Fruit fly (Drosophila melanogaster) whole organism, embryonic: ENCODE data around the gene CG13694.

Experiments
- CG10462 ChIP-seq: fragments of 200-800 bp; sonication (Bioruptor generic); optimal IDR thresholded peaks from 2 replicates; lab custom pipeline; 2016; ENCODE audit warnings: missing biosample characterization, missing genetic modification characterization
- CG10959 ChIP-seq: fragments of 200-800 bp; sonication (Bioruptor generic); IDR thresholded peaks from 2 replicates; pipeline ENCODE4 v1.3.6; 2022; ENCODE audit warnings: missing biosample characterization, missing genetic modification characterization
- CG10979 ChIP-seq: fragments of 200-800 bp; sonication (Bioruptor generic); optimal IDR thresholded peaks from 2 replicates; lab custom pipeline; 2018; ENCODE audit warnings: missing biosample characterization, mild to moderate bottlenecking, missing genetic modification characterization, moderate library complexity
- CG11504 ChIP-seq: fragments of 200-800 bp; sonication (Bioruptor generic); optimal IDR thresholded peaks from 3 replicates; lab custom pipeline; 2019; ENCODE audit warnings: missing biosample characterization, mild to moderate bottlenecking, missing genetic modification characterization, moderate library complexity
- CG13624 ChIP-seq: fragments of 200-800 bp; sonication (Bioruptor generic); optimal IDR thresholded peaks from 2 replicates; lab custom pipeline; 2016; ENCODE audit warnings: missing biosample characterization, missing genetic modification characterization
- CG14014 ChIP-seq: fragments of 200-800 bp; sonication (Bioruptor generic); IDR thresholded peaks from 2 replicates; pipeline ENCODE4 v1.3.6; 2022; ENCODE audit warnings: missing biosample characterization, missing genetic modification characterization
- CG14965 ChIP-seq: fragments of 200-800 bp; sonication (Bioruptor generic); optimal IDR thresholded peaks from 2 replicates; lab custom pipeline; 2016; ENCODE audit warnings: missing biosample characterization, missing genetic modification characterization, borderline replicate concordance
- CG15601 ChIP-seq: fragments of 200-800 bp; sonication (Bioruptor generic); optimal IDR thresholded peaks from 3 replicates; lab custom pipeline; 2019; ENCODE audit warnings: missing biosample characterization, mild to moderate bottlenecking, missing genetic modification characterization, moderate library complexity
- CG1647 ChIP-seq: fragments of 200-800 bp; sonication (Bioruptor generic); optimal IDR thresholded peaks from 3 replicates; lab custom pipeline; 2016; ENCODE audit warnings: missing biosample characterization, missing genetic modification characterization
- CG30403 ChIP-seq: fragments of 200-800 bp; sonication (Bioruptor generic); optimal IDR thresholded peaks from 3 replicates; lab custom pipeline; 2016; ENCODE audit warnings: missing biosample characterization, missing genetic modification characterization
- CG31365 ChIP-seq: fragments of 200-800 bp; sonication (Bioruptor generic); optimal IDR thresholded peaks from 2 replicates; lab custom pipeline; 2018; ENCODE audit warnings: missing biosample characterization, mild to moderate bottlenecking, missing genetic modification characterization
- CG32772 ChIP-seq: fragments of 200-800 bp; sonication (Bioruptor generic); IDR thresholded peaks from 2 replicates; pipeline ENCODE4 v1.3.6; 2022; ENCODE audit warnings: missing biosample characterization, missing genetic modification characterization
- CG34376 ChIP-seq: fragments of 200-800 bp; sonication (Bioruptor generic); optimal IDR thresholded peaks from 2 replicates; lab custom pipeline; 2018; ENCODE audit warnings: missing biosample characterization, mild to moderate bottlenecking, missing genetic modification characterization
- CG3838 ChIP-seq: fragments of 200-800 bp; sonication (Bioruptor generic); optimal IDR thresholded peaks from 3 replicates; lab custom pipeline; 2016; ENCODE audit warnings: missing biosample characterization, missing genetic modification characterization
- CG4854 ChIP-seq: fragments of 200-800 bp; sonication (Bioruptor generic); optimal IDR thresholded peaks from 2 replicates; lab custom pipeline; 2016; ENCODE audit warnings: missing biosample characterization, missing genetic modification characterization, inconsistent platforms
- CG6854 ChIP-seq: fragments of 200-800 bp; sonication (Bioruptor generic); optimal IDR thresholded peaks from 3 replicates; lab custom pipeline; 2017; ENCODE audit warnings: missing biosample characterization, mild to moderate bottlenecking, missing genetic modification characterization
- D19B ChIP-seq: fragments of 200-800 bp; sonication (Bioruptor generic); optimal IDR thresholded peaks from 2 replicates; lab custom pipeline; 2017; ENCODE audit warnings: missing biosample characterization, mild to moderate bottlenecking, missing genetic modification characterization
- Dip2 ChIP-seq: fragments of 200-800 bp; sonication (Bioruptor generic); IDR thresholded peaks from 2 replicates; pipeline ENCODE4 v1.3.6; 2022; ENCODE audit warnings: missing biosample characterization, missing genetic modification characterization
- Dp ChIP-seq: fragments of 200-800 bp; sonication (Bioruptor generic); optimal IDR thresholded peaks from 2 replicates; lab custom pipeline; 2018; ENCODE audit warnings: missing biosample characterization, mild to moderate bottlenecking, missing genetic modification characterization, moderate library complexity
- Elba2 ChIP-seq: fragments of 200-800 bp; sonication (Bioruptor generic); optimal IDR thresholded peaks from 3 replicates; lab custom pipeline; 2016; ENCODE audit warnings: missing biosample characterization, missing genetic modification characterization
- HLH4C ChIP-seq: fragments of 200-800 bp; sonication (Bioruptor generic); IDR thresholded peaks from 3 replicates; pipeline ENCODE4 v1.3.6; 2022; ENCODE audit warnings: missing biosample characterization, missing genetic modification characterization; ENCODE audit not compliant: partially characterized antibody
- HLH54F ChIP-seq: fragments of 200-800 bp; sonication (Bioruptor generic); optimal IDR thresholded peaks from 3 replicates; lab custom pipeline; 2016; ENCODE audit warnings: missing biosample characterization, missing genetic modification characterization
- Hr3 ChIP-seq: fragments of 200-800 bp; sonication (Bioruptor generic); optimal IDR thresholded peaks from 3 replicates; lab custom pipeline; 2016; ENCODE audit warnings: missing biosample characterization, missing genetic modification characterization
- MBD-R2 ChIP-seq: fragments of 200-800 bp; sonication (Bioruptor generic); IDR thresholded peaks from 2 replicates; pipeline ENCODE4 v1.3.6; 2022; ENCODE audit warnings: missing biosample characterization, missing genetic modification characterization
- MTF-1 ChIP-seq: fragments of 200-800 bp; sonication (Bioruptor generic); optimal IDR thresholded peaks from 2 replicates; lab custom pipeline; 2018; ENCODE audit warnings: missing biosample characterization, mild to moderate bottlenecking, missing genetic modification characterization, borderline replicate concordance
- Opbp ChIP-seq: fragments of 200-800 bp; sonication (Bioruptor generic); IDR thresholded peaks from 3 replicates; pipeline ENCODE4 v1.3.6; 2022; ENCODE audit warnings: missing biosample characterization, missing genetic modification characterization; ENCODE audit not compliant: partially characterized antibody
- Ptx1 ChIP-seq: fragments of 200-800 bp; sonication (Bioruptor generic); IDR thresholded peaks from 2 replicates; pipeline ENCODE4 v1.3.6; 2022; ENCODE audit warnings: missing biosample characterization, missing genetic modification characterization
- TFAM ChIP-seq: fragments of 200-800 bp; sonication (Bioruptor generic); optimal IDR thresholded peaks from 2 replicates; lab custom pipeline; 2017; ENCODE audit warnings: missing biosample characterization, missing genetic modification characterization, inconsistent platforms
- ap ChIP-seq: fragments of 200-800 bp; sonication (Bioruptor generic); IDR thresholded peaks from 2 replicates; pipeline ENCODE4 v1.3.6; 2022; ENCODE audit warnings: missing biosample characterization, missing genetic modification characterization
- ase ChIP-seq: fragments of 200-800 bp; sonication (Bioruptor generic); IDR thresholded peaks from 3 replicates; pipeline ENCODE4 v1.3.6; 2022; ENCODE audit warnings: missing biosample characterization, missing genetic modification characterization
- bbx ChIP-seq: fragments of 200-800 bp; sonication (Bioruptor generic); IDR thresholded peaks from 2 replicates; pipeline ENCODE4 v1.3.6; 2022; ENCODE audit warnings: missing biosample characterization, missing genetic modification characterization; ENCODE audit not compliant: partially characterized antibody
- cad ChIP-seq: fragments of >200 bp; optimal IDR thresholded peaks from 2 replicates; lab custom pipeline; 2017; ENCODE audit warnings: missing biosample characterization, missing genetic modification characterization
- dimm ChIP-seq: fragments of 200-800 bp; sonication (Bioruptor generic); IDR thresholded peaks from 2 replicates; pipeline ENCODE4 v1.3.6; 2022; ENCODE audit warnings: missing biosample characterization, missing genetic modification characterization
- fd96Cb ChIP-seq: fragments of 200-800 bp; sonication (Bioruptor generic); optimal IDR thresholded peaks from 2 replicates; lab custom pipeline; 2018; ENCODE audit warnings: missing biosample characterization, mild to moderate bottlenecking, missing genetic modification characterization, moderate library complexity
- gsb ChIP-seq: fragments of 200-800 bp; sonication (Bioruptor generic); IDR thresholded peaks from 2 replicates; pipeline ENCODE4 v1.3.6; 2022; ENCODE audit warnings: missing biosample characterization, missing genetic modification characterization
- h ChIP-seq: fragments of >200 bp; optimal IDR thresholded peaks from 2 replicates; lab custom pipeline; 2017
- hkb ChIP-seq, 2 experiments: fragments of 200-800 bp in 1 of 2; fragments of >200 bp in 1 of 2; sonication (Bioruptor generic) in 1 of 2; IDR thresholded peaks in 1 of 2; optimal IDR thresholded peaks in 1 of 2; 2 replicates each; pipeline versions ENCODE4 v1.3.6 to Lab custom; 2017 to 2022; ENCODE audit warnings: missing biosample characterization in 1 of 2, missing genetic modification characterization in 1 of 2
- hth ChIP-seq: fragments of >200 bp; optimal IDR thresholded peaks from 2 replicates; lab custom pipeline; 2017; ENCODE audit warnings: inconsistent platforms
- inv ChIP-seq: fragments of 200-800 bp; sonication (Bioruptor generic); IDR thresholded peaks from 2 replicates; pipeline ENCODE4 v1.3.6; 2022; ENCODE audit warnings: missing biosample characterization, missing genetic modification characterization; ENCODE audit not compliant: partially characterized antibody
- kay ChIP-seq: fragments of 200-800 bp; sonication (Bioruptor generic); optimal IDR thresholded peaks from 2 replicates; lab custom pipeline; 2016; ENCODE audit warnings: missing biosample characterization, missing genetic modification characterization
- lbe ChIP-seq: fragments of 200-800 bp; sonication (Bioruptor generic); optimal IDR thresholded peaks from 2 replicates; lab custom pipeline; 2016; ENCODE audit warnings: missing biosample characterization, mild to moderate bottlenecking, missing genetic modification characterization
- lilli ChIP-seq: fragments of 200-800 bp; sonication (Bioruptor generic); optimal IDR thresholded peaks from 3 replicates; lab custom pipeline; 2016; ENCODE audit warnings: missing biosample characterization, missing genetic modification characterization
- lola ChIP-seq, 3 experiments: fragments of >200 bp in 2 of 3; fragments of 200-800 bp in 1 of 3; sonication (Bioruptor generic) in 1 of 3; optimal IDR thresholded peaks; 2 replicates each; lab custom pipeline; 2017 to 2019; ENCODE audit warnings: missing biosample characterization in 3 of 3, missing genetic modification characterization in 3 of 3, mild to moderate bottlenecking in 1 of 3, moderate library complexity in 1 of 3
- lov ChIP-seq, 2 experiments: fragments of 200-800 bp in 1 of 2; fragments of >200 bp in 1 of 2; sonication (Bioruptor generic) in 1 of 2; IDR thresholded peaks in 1 of 2; optimal IDR thresholded peaks in 1 of 2; 2 replicates in 1 of 2; 3 replicates in 1 of 2; pipeline versions ENCODE4 v1.3.6 to Lab custom; 2017 to 2022; ENCODE audit warnings: missing biosample characterization in 1 of 2, missing genetic modification characterization in 1 of 2
- pb ChIP-seq: fragments of 200-800 bp; sonication (Bioruptor generic); optimal IDR thresholded peaks from 3 replicates; lab custom pipeline; 2016; ENCODE audit warnings: missing biosample characterization, missing genetic modification characterization
- phol ChIP-seq: fragments of 200-800 bp; sonication (Bioruptor generic); optimal IDR thresholded peaks from 3 replicates; lab custom pipeline; 2018; ENCODE audit warnings: missing biosample characterization, mild to moderate bottlenecking, missing genetic modification characterization, moderate library complexity
- sens ChIP-seq: fragments of 200-800 bp; sonication (Bioruptor generic); peaks from one replicate; lab custom pipeline; 2016; ENCODE audit warnings: missing biosample characterization, missing genetic modification characterization
- sob ChIP-seq: fragments of 200-800 bp; sonication (Bioruptor generic); IDR thresholded peaks from 2 replicates; pipeline ENCODE4 v1.3.6; 2022; ENCODE audit warnings: missing biosample characterization, missing genetic modification characterization

CG13694 gene

DNA sequence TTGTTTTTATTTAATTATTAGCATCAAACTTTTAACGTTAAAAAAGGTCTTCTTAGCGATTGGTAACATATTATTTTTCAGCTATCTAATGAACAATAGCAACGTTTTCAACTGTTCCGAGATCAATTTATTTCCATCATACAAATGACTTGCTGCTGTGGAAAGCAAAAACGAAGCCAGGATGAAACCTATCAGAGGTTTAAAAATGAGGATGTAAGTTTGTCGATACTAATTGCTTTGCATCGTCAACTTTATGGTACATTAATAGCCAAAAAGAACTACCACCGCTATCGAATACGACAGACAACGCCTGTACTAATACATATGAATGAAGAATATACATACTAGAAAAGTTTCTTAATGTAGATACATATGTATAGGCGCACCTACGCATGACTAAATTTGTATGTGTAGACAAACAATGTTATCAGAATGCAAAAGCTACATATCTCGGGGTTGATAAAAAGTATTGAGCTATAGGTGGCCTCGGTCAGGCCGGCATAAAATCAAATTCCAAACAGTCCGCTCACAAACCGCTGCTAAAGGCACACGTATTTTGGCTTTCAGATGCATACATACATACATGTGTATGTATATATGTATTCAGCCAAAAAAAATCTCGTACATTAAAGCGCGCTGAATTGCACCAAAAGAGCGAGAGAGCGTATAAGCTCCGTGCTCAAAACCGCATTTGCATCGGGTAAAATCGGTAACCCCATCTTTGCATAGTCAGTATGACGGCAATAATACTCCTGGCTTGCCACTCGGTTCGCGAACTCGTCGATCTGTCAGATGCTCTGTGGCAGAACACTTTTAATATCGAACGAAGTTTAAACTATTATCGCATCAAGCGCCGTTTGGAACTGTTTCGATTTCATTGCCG lies 44.2 kb downstream of the CG13694 start (continued):
- TF ChIP-seq pb (no peak), MTF-1 (no peak), lilli (no peak), lola (GFP tag; optimal IDR thresholded peaks at IDR 0.05; lab: Kevin White, UChicago) (peak in 1 of 3 experiments; percentile 29), HLH54F (GFP tag; lab: Kevin White, UChicago) (no peak), fd96Cb (tag; lab: Kevin White, UChicago) (no peak), CG4854 (GFP tag; lab: Kevin White, UChicago) (no peak), dimm (GFP tag; lab: Robert Waterston, UW) (no peak), ap (GFP tag; lab: Robert Waterston, UW) (no peak), CG11504 (peak; percentile 20), hth (no peak), ase (GFP tag; lab: Robert Waterston, UW) (no peak), CG10979 (no peak), D19B (GFP tag; lab: Kevin White, UChicago) (no peak), Hr3 (GFP tag; lab: Kevin White, UChicago) (no peak), CG15601 (tag; lab: Kevin White, UChicago) (no peak), Opbp (GFP tag; lab: Robert Waterston, UW) (0 out of 3 replicates have a peak, but pooled peaks have one; percentile 33), sens (peak; percentile 58), inv (GFP tag; lab: Robert Waterston, UW) (no peak; the same call in 1 of the 2 replicates), CG10959 (no peak), MBD-R2 (no peak; the same call in 1 of the 2 replicates), CG10462 (GFP tag; lab: Kevin White, UChicago) (no peak), cad (GFP tag; lab: Kevin White, UChicago) (no peak), CG30403 (no peak), TFAM (no peak), Ptx1 (GFP tag; lab: Robert Waterston, UW) (0 out of 2 replicates have a peak, but pooled peaks have one; percentile 13), CG6854 (GFP tag; lab: Kevin White, UChicago) (no peak), lov (optimal IDR thresholded peaks at IDR 0.05; lab: Kevin White, UChicago) (no peak), lov (GFP tag; IDR thresholded peaks at IDR 0.05; lab: Robert Waterston, UW) (no peak), CG32772 (GFP tag; lab: Robert Waterston, UW) (no peak), hkb (optimal IDR thresholded peaks at IDR 0.05; lab: Kevin White, UChicago) (no peak), hkb (GFP tag; IDR thresholded peaks at IDR 0.05; lab: Robert Waterston, UW) (no peak), Dip2 (peak; percentile 86; the same call in 1 of the 2 replicates), CG13624 (GFP tag; lab: Kevin White, UChicago) (no peak), sob (GFP tag; lab: Robert Waterston, UW) (no peak), lbe (GFP tag; lab: Kevin White, UChicago) (peak; percentile 30), CG14965 (no peak), gsb (GFP tag; lab: Robert Waterston, UW) (no peak), CG3838 (GFP tag; lab: Kevin White, UChicago) (no peak), CG14014 (GFP tag; lab: Robert Waterston, UW) (no peak), bbx (0 out of 2 replicates have a peak, but pooled peaks have one; percentile 11), phol (tag; lab: Kevin White, UChicago) (no peak), CG1647 (GFP tag; lab: Kevin White, UChicago) (no peak), Elba2 (no peak), CG34376 (GFP tag; lab: Kevin White, UChicago) (peak; percentile 70), CG31365 (tag; lab: Kevin White, UChicago) (no peak), Dp (GFP tag; lab: Kevin White, UChicago) (no peak), kay (GFP tag; lab: Kevin White, UChicago) (no peak), HLH4C (GFP tag; lab: Robert Waterston, UW) (no peak), h (no peak)
